Worm (Caenorhabditis elegans): ENCODE data around the gene C46G7.5.

DNA sequence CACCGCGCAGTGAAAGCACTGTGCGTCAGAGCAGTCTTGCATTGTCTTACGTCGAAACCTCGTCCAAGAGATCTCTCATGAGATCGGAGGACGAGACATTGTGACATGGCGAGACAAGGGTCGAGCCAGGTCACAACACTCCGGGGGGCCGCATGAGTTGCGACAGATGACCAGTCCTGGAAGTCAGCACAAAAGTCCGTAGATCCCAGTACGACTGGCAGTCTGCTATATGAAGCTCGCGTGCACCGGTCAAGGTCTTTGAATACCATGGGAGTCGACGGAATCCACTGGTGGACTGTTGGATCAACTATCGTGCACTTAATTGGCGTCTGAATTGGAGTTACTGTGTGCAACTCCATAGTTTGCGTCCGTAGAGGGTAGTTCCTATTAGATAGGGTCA is 5.8 kb downstream of the C46G7.5 start:
- TF ChIP-seq T23F11.4 (GFP tag; optimal IDR thresholded peaks at IDR 0.05) (no peak), ref-2 (tag; optimal IDR thresholded peaks at IDR 0.05) (no peak), ceh-6 (GFP tag; optimal IDR thresholded peaks at IDR 0.05) (no peak), ceh-18 (tag; optimal IDR thresholded peaks at IDR 0.05) (no peak), npax-4 (tag; optimal IDR thresholded peaks at IDR 0.05) (no peak), pax-1 (tag; optimal IDR thresholded peaks at IDR 0.05) (no peak), pha-4 (tag; optimal IDR thresholded peaks at IDR 0.05) (no peak), pqm-1 (tag; optimal IDR thresholded peaks at IDR 0.05) (no peak), odd-2 (tag; optimal IDR thresholded peaks at IDR 0.05) (no peak), ets-4 (tag; optimal IDR thresholded peaks at IDR 0.05) (no peak), ztf-16 (tag; optimal IDR thresholded peaks at IDR 0.05) (no peak)
